Worm (Caenorhabditis elegans) whole organism, young adult: ENCODE results near the gene gspd-1.

Source experiments
- F23B12.7 ChIP-seq: sonication (generic microtip); optimal IDR thresholded peaks from 2 replicates; lab custom pipeline; 2017; ENCODE audit warnings: missing genetic modification characterization, mild to moderate bottlenecking, missing compliant biosample characterization, antibody characterized with exemption, moderate library complexity; ENCODE audit not compliant: insufficient read depth
- cebp-1 ChIP-seq, 2 experiments: fragments of 200-800 bp in 1 of 2; sonication (Bioruptor generic) in 1 of 2; sonication (generic microtip) in 1 of 2; IDR thresholded peaks in 1 of 2; optimal IDR thresholded peaks in 1 of 2; 2 replicates each; pipeline versions ENCODE4 v1.3.6 to Lab custom; 2017 to 2022; ENCODE audit warnings: missing compliant biosample characterization in 2 of 2, missing genetic modification characterization in 2 of 2, mild to moderate bottlenecking in 1 of 2, missing genetic modification reagents in 1 of 2, moderate library complexity in 1 of 2
- ztf-6 ChIP-seq: fragments of 200-800 bp; sonication (Bioruptor generic); IDR thresholded peaks from 2 replicates; pipeline ENCODE4 v1.3.6; 2022; ENCODE audit warnings: missing genetic modification reagents, missing genetic modification characterization, missing compliant biosample characterization

gspd-1 gene

DNA sequence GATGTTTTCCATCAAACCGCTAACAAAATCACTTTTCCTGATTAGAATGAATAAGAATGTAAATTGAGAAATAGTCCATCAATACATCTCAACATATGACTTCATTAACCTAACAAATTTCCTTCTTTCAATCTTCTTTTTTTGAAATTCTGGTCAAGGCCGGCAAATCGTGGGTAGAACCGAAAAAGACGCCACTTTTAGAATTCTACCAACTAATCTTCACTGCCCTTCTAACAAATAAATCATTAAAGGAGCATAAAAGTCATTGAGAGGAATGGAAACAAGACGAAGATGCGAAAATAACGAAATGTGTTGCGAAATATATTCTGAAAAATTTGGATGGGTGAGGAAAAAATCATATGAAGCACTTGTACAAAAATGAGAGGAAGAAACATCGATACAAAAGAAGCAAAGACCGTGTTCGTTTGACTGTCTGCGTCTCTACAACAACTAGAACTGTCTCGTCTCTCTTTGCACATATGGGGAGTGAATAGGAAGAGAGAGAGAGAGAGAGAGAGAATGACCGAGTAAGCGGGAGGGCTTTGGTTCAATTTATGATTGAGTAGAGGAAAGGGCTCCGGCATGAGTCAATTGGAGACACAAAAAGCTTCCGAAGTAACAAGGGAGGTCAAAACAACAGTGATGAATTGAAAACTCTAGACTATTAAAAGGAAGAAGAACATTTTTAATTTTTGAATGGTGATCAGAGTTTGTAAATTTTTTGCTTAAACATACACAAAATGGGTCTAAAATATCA is 46.8 kb downstream of the gspd-1 start (continued):
- TF ChIP-seq cebp-1 (GFP tag; IDR thresholded peaks at IDR 0.05; lab: Robert Waterston, UW) (peak; percentile 90), cebp-1 (tag; optimal IDR thresholded peaks at IDR 0.05; lab: Kevin White, UChicago) (peak; percentile 96), ztf-6 (no peak), F23B12.7 (tag; lab: Kevin White, UChicago) (no peak)
